Worm (Caenorhabditis elegans): ENCODE data around the gene T01D1.7.

DNA sequence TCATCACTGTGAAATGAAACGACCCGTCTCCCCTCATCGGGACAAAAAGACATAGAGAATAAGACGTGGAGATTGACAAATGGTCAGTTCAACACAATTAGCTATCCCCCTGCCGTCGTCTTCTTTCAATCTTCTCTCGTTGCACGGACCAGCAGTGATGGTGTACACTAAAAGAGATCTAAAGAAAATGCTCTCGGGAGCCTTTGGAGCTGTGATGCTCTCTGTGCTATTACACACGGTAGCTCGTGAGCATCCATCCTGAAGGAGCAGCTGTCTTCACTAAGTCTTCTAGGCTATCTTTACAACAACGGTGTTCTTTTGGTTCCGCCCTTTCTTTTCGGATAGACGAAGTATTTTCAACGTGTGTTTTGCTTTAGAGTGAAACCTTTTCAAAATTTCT, 12.3 kb downstream of the T01D1.7 start:
- TF ChIP-seq ref-1 (GFP tag; conservative IDR thresholded peaks at IDR 0.05), result no peak
- no peak for TF ChIP-seq ztf-23 (GFP tag; IDR thresholded peaks at IDR 0.05)
- TF ChIP-seq ztf-29 (GFP tag; IDR thresholded peaks at IDR 0.05), result no peak
- 0 out of 2 replicates have a peak, but pooled peaks have one; percentile 31 for TF ChIP-seq flt-1 (GFP tag; IDR thresholded peaks at IDR 0.05)
- no peak for TF ChIP-seq med-1 (GFP tag; optimal IDR thresholded peaks at IDR 0.05; ENCODE audit: insufficient read depth)
- no peak for TF ChIP-seq T22C8.4 (GFP tag; IDR thresholded peaks at IDR 0.05)
